Fruit fly (Drosophila melanogaster): ENCODE results near the gene Arp5.

Gene Arp5

DNA sequence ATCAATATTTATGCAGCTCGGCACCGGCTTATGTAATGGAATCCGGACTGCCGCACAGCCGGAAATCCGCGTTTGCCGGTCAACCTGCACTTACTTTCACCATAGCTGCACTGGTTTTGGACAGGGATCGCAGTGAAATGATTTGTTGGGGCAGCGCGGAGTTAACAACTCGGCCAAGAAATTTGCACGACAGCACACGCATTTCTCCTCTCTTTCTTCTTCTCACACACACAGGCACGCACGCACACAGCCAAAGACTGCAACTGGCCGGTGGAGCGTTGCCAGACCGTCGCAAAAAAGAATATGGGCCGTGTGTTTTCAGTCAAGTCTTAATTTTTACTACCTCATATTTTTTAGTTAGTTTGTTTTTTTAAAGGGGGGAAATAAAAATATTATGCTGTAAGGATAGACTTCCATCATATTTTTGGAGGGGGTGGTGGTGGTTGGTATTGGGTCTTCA, 19.0 kb upstream of the Arp5 start (continued):
- TF ChIP-seq trh (GFP tag; optimal IDR thresholded peaks at IDR 0.05), result no peak
- no peak for TF ChIP-seq CG7839 (tag; optimal IDR thresholded peaks at IDR 0.05)
- no peak for TF ChIP-seq dimm (GFP tag; IDR thresholded peaks at IDR 0.05)
- TF ChIP-seq wor (GFP tag; IDR thresholded peaks at IDR 0.05), result no peak
- TF ChIP-seq nau (GFP tag; optimal IDR thresholded peaks at IDR 0.05), result no peak
- TF ChIP-seq CG9932 (GFP tag; IDR thresholded peaks at IDR 0.05), result peak; percentile 27; the same call in 1 of the 2 replicates
- TF ChIP-seq CG6765 (GFP tag; optimal IDR thresholded peaks at IDR 0.05), result no peak
- TF ChIP-seq repo (GFP tag; optimal IDR thresholded peaks at IDR 0.05), result no peak
- no peak for TF ChIP-seq ftz-f1 (GFP tag; optimal IDR thresholded peaks at IDR 0.05)
- no peak for TF ChIP-seq cato (GFP tag; optimal IDR thresholded peaks at IDR 0.05; ENCODE audit: borderline replicate concordance)
- no peak for TF ChIP-seq usp (GFP tag; optimal IDR thresholded peaks at IDR 0.05)
- TF ChIP-seq cg (GFP tag; optimal IDR thresholded peaks at IDR 0.05), result peak; percentile 81
- TF ChIP-seq HHEX (GFP tag; optimal IDR thresholded peaks at IDR 0.05), result no peak
- peak; percentile 55; the same call in 2 of the 3 replicates for TF ChIP-seq row (GFP tag; IDR thresholded peaks at IDR 0.05)
- TF ChIP-seq MBD-R2 (GFP tag; IDR thresholded peaks at IDR 0.05), result peak; percentile 56
- no peak for TF ChIP-seq toy (GFP tag; IDR thresholded peaks at IDR 0.05)
- TF ChIP-seq Hsf (GFP tag; optimal IDR thresholded peaks at IDR 0.05), result no peak
- TF ChIP-seq CG10366 (GFP tag; IDR thresholded peaks at IDR 0.05), result no peak
- TF ChIP-seq CG12071 (GFP tag; optimal IDR thresholded peaks at IDR 0.05), result no peak
- TF ChIP-seq Ets65A (GFP tag), result no peak
- no peak for TF ChIP-seq Oaz (GFP tag; IDR thresholded peaks at IDR 0.05)
- no peak for TF ChIP-seq CG43689 (GFP tag; IDR thresholded peaks at IDR 0.05)
- TF ChIP-seq CG12659 (GFP tag; optimal IDR thresholded peaks at IDR 0.05), result peak; percentile 16
- TF ChIP-seq nerfin-1 (tag; optimal IDR thresholded peaks at IDR 0.05), result peak; percentile 79
- no peak for TF ChIP-seq CG33557 (GFP tag; optimal IDR thresholded peaks at IDR 0.05)
- TF ChIP-seq CrebB (tag; optimal IDR thresholded peaks at IDR 0.05), result no peak
- TF ChIP-seq Usf (GFP tag; optimal IDR thresholded peaks at IDR 0.05), result no peak
- TF ChIP-seq Bteb2 (GFP tag; optimal IDR thresholded peaks at IDR 0.05), result no peak
- TF ChIP-seq Poxn (GFP tag; IDR thresholded peaks at IDR 0.05), result no peak
- TF ChIP-seq twi (tag; optimal IDR thresholded peaks at IDR 0.05), result no peak
- no peak for TF ChIP-seq gem (tag; optimal IDR thresholded peaks at IDR 0.05)
- no peak for TF ChIP-seq CG16813 (GFP tag; IDR thresholded peaks at IDR 0.05; ENCODE audit: partially characterized antibody)
- TF ChIP-seq Six4 (GFP tag; optimal IDR thresholded peaks at IDR 0.05), result peak; percentile 15
- no peak for TF ChIP-seq CG1603 (tag; optimal IDR thresholded peaks at IDR 0.05)
- TF ChIP-seq hkb (optimal IDR thresholded peaks at IDR 0.05), result no peak
- TF ChIP-seq hkb (GFP tag; IDR thresholded peaks at IDR 0.05), result no peak
- no peak for TF ChIP-seq grau (tag; optimal IDR thresholded peaks at IDR 0.05)
- TF ChIP-seq CG11723 (GFP tag; optimal IDR thresholded peaks at IDR 0.05), result no peak
- TF ChIP-seq C15 (GFP tag; IDR thresholded peaks at IDR 0.05), result no peak
- peak; percentile 29 for TF ChIP-seq stwl (tag; optimal IDR thresholded peaks at IDR 0.05)
- TF ChIP-seq CG8359 (GFP tag; optimal IDR thresholded peaks at IDR 0.05; ENCODE audit: borderline replicate concordance), result no peak
- TF ChIP-seq ttk (GFP tag; IDR thresholded peaks at IDR 0.05), result no peak
- TF ChIP-seq pnt (GFP tag; optimal IDR thresholded peaks at IDR 0.05), result no peak
- TF ChIP-seq Atf-2 (GFP tag; optimal IDR thresholded peaks at IDR 0.05), result no peak
- TF ChIP-seq CG9727 (GFP tag; optimal IDR thresholded peaks at IDR 0.05), result no peak
- no peak for TF ChIP-seq Fer2 (tag; optimal IDR thresholded peaks at IDR 0.05)
- TF ChIP-seq Trl (optimal IDR thresholded peaks at IDR 0.05), result peak in 1 of 2 experiments; percentile 12
- no peak for TF ChIP-seq Trl (GFP tag; optimal IDR thresholded peaks at IDR 0.05)
- no peak for TF ChIP-seq CG10267 (tag; optimal IDR thresholded peaks at IDR 0.05)
- no peak for TF ChIP-seq NC2β (GFP tag; optimal IDR thresholded peaks at IDR 0.05)
- no peak for TF ChIP-seq slp2 (GFP tag; optimal IDR thresholded peaks at IDR 0.05)
- no peak for TF ChIP-seq pita (GFP tag; optimal IDR thresholded peaks at IDR 0.05)
- TF ChIP-seq pb (GFP tag; optimal IDR thresholded peaks at IDR 0.05), result no peak
